Worm (Caenorhabditis elegans) whole organism, L1 larva: Measurements from ENCODE around the gene gldi-7.

ENCODE experiments used
- C04F5.9 ChIP-seq: sonication (generic microtip); optimal IDR thresholded peaks from 2 replicates; lab custom pipeline; 2016; ENCODE audit warnings: missing genetic modification characterization, missing compliant biosample characterization
- C16A3.4 ChIP-seq: fragments of 150-350 bp; optimal IDR thresholded peaks from 2 replicates; lab custom pipeline; 2014; ENCODE audit warnings: missing biosample characterization, missing genetic modification characterization
- C34B4.2 ChIP-seq: sonication (generic microtip); optimal IDR thresholded peaks from 2 replicates; lab custom pipeline; 2017; ENCODE audit warnings: mild to moderate bottlenecking, missing genetic modification characterization, missing compliant biosample characterization
- F16B12.6 ChIP-seq: fragments of 150-350 bp; optimal IDR thresholded peaks from 2 replicates; lab custom pipeline; 2014; ENCODE audit warnings: missing biosample characterization, missing genetic modification characterization
- aha-1 ChIP-seq: fragments of 150-350 bp; optimal IDR thresholded peaks from 2 replicates; lab custom pipeline; 2014; ENCODE audit warnings: missing biosample characterization, missing genetic modification characterization
- alr-1 ChIP-seq: fragments of 200-800 bp; sonication (Bioruptor generic); optimal IDR thresholded peaks from 2 replicates; lab custom pipeline; 2018; ENCODE audit warnings: borderline replicate concordance, mild to moderate bottlenecking, missing genetic modification characterization, missing compliant biosample characterization
- ama-1 ChIP-seq: fragments of 150-350 bp; optimal IDR thresholded peaks from 2 replicates; lab custom pipeline; 2014
- blmp-1 ChIP-seq: fragments of 150-350 bp; optimal IDR thresholded peaks from 2 replicates; lab custom pipeline; 2014; ENCODE audit warnings: missing biosample characterization, missing genetic modification characterization
- ceh-63 ChIP-seq: fragments of 200-800 bp; sonication (Bioruptor generic); optimal IDR thresholded peaks from 2 replicates; lab custom pipeline; 2018; ENCODE audit warnings: mild to moderate bottlenecking, missing genetic modification characterization, missing compliant biosample characterization
- ceh-8 ChIP-seq: fragments of 200-800 bp; sonication (Bioruptor generic); optimal IDR thresholded peaks from 2 replicates; lab custom pipeline; 2018; ENCODE audit warnings: mild to moderate bottlenecking, missing genetic modification characterization, moderate library complexity, missing compliant biosample characterization
- dpl-1 ChIP-seq, 3 experiments: fragments of 150-350 bp in 2 of 3; sonication (generic microtip) in 1 of 3; optimal IDR thresholded peaks; 2 replicates each; lab custom pipeline; 2014 to 2017; ENCODE audit warnings: missing biosample characterization in 3 of 3, missing genetic modification characterization in 3 of 3, missing genetic modification reagents in 3 of 3
- efl-1 ChIP-seq, 4 experiments: fragments of 150-350 bp; optimal IDR thresholded peaks in 3 of 4; peaks in 1 of 4; 1 replicate in 1 of 4; 2 replicates in 3 of 4; lab custom pipeline; 2014; ENCODE audit warnings: missing biosample characterization in 2 of 4, missing genetic modification characterization in 2 of 4, missing genetic modification reagents in 2 of 4
- egl-13 ChIP-seq: sonication (generic microtip); optimal IDR thresholded peaks from 2 replicates; lab custom pipeline; 2016; ENCODE audit warnings: missing genotype, missing genetic modification reagents, missing genetic modification characterization, missing compliant biosample characterization
- elt-2 ChIP-seq: sonication (generic microtip); optimal IDR thresholded peaks from 2 replicates; lab custom pipeline; 2016; ENCODE audit warnings: missing genetic modification characterization, mild to moderate bottlenecking, inconsistent platforms, missing compliant biosample characterization, missing genetic modification reagents
- elt-3 ChIP-seq, 6 experiments: fragments of 150-350 bp in 1 of 6; sonication (generic microtip); optimal IDR thresholded peaks; 2 replicates each; lab custom pipeline; 2017 to 2018; ENCODE audit warnings: missing biosample characterization in 6 of 6, missing genetic modification characterization in 6 of 6, inconsistent platforms in 1 of 6
- fkh-10 ChIP-seq: sonication (generic microtip); optimal IDR thresholded peaks from 2 replicates; lab custom pipeline; 2017; ENCODE audit warnings: missing biosample characterization, missing genetic modification reagents, missing genetic modification characterization
- grh-1 ChIP-seq: fragments of 200-800 bp; sonication (Bioruptor generic); IDR thresholded peaks from 2 replicates; pipeline ENCODE4 v1.3.6; 2022; ENCODE audit warnings: missing genetic modification reagents, missing genetic modification characterization, missing compliant biosample characterization
- hlh-17 ChIP-seq: fragments of 200-800 bp; sonication (Bioruptor generic); optimal IDR thresholded peaks from 2 replicates; lab custom pipeline; 2018; ENCODE audit warnings: missing genetic modification characterization, mild to moderate bottlenecking, missing compliant biosample characterization, moderate library complexity, borderline replicate concordance
- hlh-4 ChIP-seq: sonication (generic microtip); optimal IDR thresholded peaks from 2 replicates; lab custom pipeline; 2016; ENCODE audit warnings: mild to moderate bottlenecking, missing genetic modification characterization, missing compliant biosample characterization
- isw-1 ChIP-seq: fragments of 200-800 bp; sonication (Bioruptor generic); IDR thresholded peaks from 2 replicates; pipeline ENCODE4 v1.3.6; 2022; ENCODE audit warnings: missing genetic modification characterization, missing compliant biosample characterization
- lin-13 ChIP-seq: fragments of 150-350 bp; optimal IDR thresholded peaks from 2 replicates; lab custom pipeline; 2014; ENCODE audit warnings: missing biosample characterization, missing genetic modification reagents, missing genetic modification characterization
- lin-15B ChIP-seq: fragments of 150-350 bp; sonication (generic microtip); optimal IDR thresholded peaks from 3 replicates; lab custom pipeline; 2014; ENCODE audit warnings: missing biosample characterization, missing genetic modification characterization
- lin-35 ChIP-seq, 2 experiments: fragments of 150-350 bp; optimal IDR thresholded peaks; 2 replicates each; lab custom pipeline; 2014; ENCODE audit warnings: missing biosample characterization in 2 of 2, missing genetic modification characterization in 2 of 2, missing genetic modification reagents in 2 of 2
- lsy-2 ChIP-seq, 2 experiments: fragments of 150-350 bp; optimal IDR thresholded peaks; 2 replicates each; lab custom pipeline; 2014; ENCODE audit warnings: missing biosample characterization in 2 of 2, missing genetic modification characterization in 2 of 2
- mab-9 ChIP-seq: fragments of 200-800 bp; sonication (Bioruptor generic); IDR thresholded peaks from 2 replicates; pipeline ENCODE4 v1.3.6; 2022; ENCODE audit warnings: missing genetic modification reagents, missing genetic modification characterization, missing compliant biosample characterization
- mdl-1 ChIP-seq, 2 experiments: fragments of 150-350 bp; optimal IDR thresholded peaks; 2 replicates each; lab custom pipeline; 2014 to 2017; ENCODE audit warnings: missing biosample characterization in 2 of 2, missing genetic modification characterization in 2 of 2, inconsistent platforms in 1 of 2
- mep-1 ChIP-seq: fragments of 150-350 bp; optimal IDR thresholded peaks from 2 replicates; lab custom pipeline; 2014; ENCODE audit warnings: missing biosample characterization, missing genetic modification characterization
- nhr-28 ChIP-seq: fragments of 150-350 bp; optimal IDR thresholded peaks from 2 replicates; lab custom pipeline; 2014; ENCODE audit warnings: missing biosample characterization, missing genetic modification characterization
- nhr-71 ChIP-seq: sonication (generic microtip); optimal IDR thresholded peaks from 2 replicates; lab custom pipeline; 2016; ENCODE audit warnings: mild to moderate bottlenecking, missing genetic modification characterization, moderate library complexity, missing compliant biosample characterization
- nhr-77 ChIP-seq: fragments of 150-350 bp; optimal IDR thresholded peaks from 2 replicates; lab custom pipeline; 2014; ENCODE audit warnings: missing biosample characterization, missing genetic modification characterization
- nhr-85 ChIP-seq: sonication (generic microtip); peaks from one replicate; lab custom pipeline; 2016; ENCODE audit warnings: missing genetic modification characterization, inconsistent platforms, missing compliant biosample characterization
- nhr-90 ChIP-seq: sonication (generic microtip); optimal IDR thresholded peaks from 2 replicates; lab custom pipeline; 2016; ENCODE audit warnings: mild to moderate bottlenecking, missing genetic modification characterization, missing compliant biosample characterization; ENCODE audit not compliant: poor library complexity
- pqm-1 ChIP-seq: sonication (generic microtip); optimal IDR thresholded peaks from 3 replicates; lab custom pipeline; 2017; ENCODE audit warnings: missing biosample characterization, missing genetic modification characterization
- skn-1 ChIP-seq: fragments of 150-350 bp; optimal IDR thresholded peaks from 2 replicates; lab custom pipeline; 2014; ENCODE audit warnings: missing biosample characterization, missing genetic modification characterization
- snpc-4 ChIP-seq: fragments of 150-350 bp; optimal IDR thresholded peaks from 2 replicates; lab custom pipeline; 2014; ENCODE audit warnings: missing biosample characterization, missing genetic modification characterization
- snu-23 ChIP-seq: sonication (generic microtip); optimal IDR thresholded peaks from 2 replicates; lab custom pipeline; 2016; ENCODE audit warnings: missing genetic modification characterization, missing compliant biosample characterization
- sox-4 ChIP-seq: sonication (generic microtip); optimal IDR thresholded peaks from 2 replicates; lab custom pipeline; 2016; ENCODE audit warnings: missing genetic modification characterization, missing compliant biosample characterization
- sptf-1 ChIP-seq: fragments of 150-350 bp; optimal IDR thresholded peaks from 2 replicates; lab custom pipeline; 2014; ENCODE audit warnings: missing biosample characterization, missing genetic modification characterization
- sup-37 ChIP-seq: fragments of 200-800 bp; sonication (Bioruptor generic); optimal IDR thresholded peaks from 2 replicates; lab custom pipeline; 2018; ENCODE audit warnings: mild to moderate bottlenecking, missing genetic modification characterization, missing compliant biosample characterization
- swsn-7 ChIP-seq: sonication (generic microtip); optimal IDR thresholded peaks from 2 replicates; lab custom pipeline; 2016; ENCODE audit warnings: missing genetic modification characterization, missing compliant biosample characterization
- tbx-2 ChIP-seq: sonication (generic microtip); optimal IDR thresholded peaks from 2 replicates; lab custom pipeline; 2016; ENCODE audit warnings: missing genetic modification characterization, missing compliant biosample characterization
- tlp-1 ChIP-seq: fragments of 150-350 bp; optimal IDR thresholded peaks from 2 replicates; lab custom pipeline; 2014; ENCODE audit warnings: missing biosample characterization, missing genetic modification characterization
- unc-62 ChIP-seq: fragments of 150-350 bp; optimal IDR thresholded peaks from 2 replicates; lab custom pipeline; 2014; ENCODE audit warnings: missing biosample characterization, missing genetic modification reagents, missing genetic modification characterization
- vab-15 ChIP-seq: sonication (generic microtip); optimal IDR thresholded peaks from 2 replicates; lab custom pipeline; 2017; ENCODE audit warnings: missing genotype, mild to moderate bottlenecking, missing genetic modification characterization, missing compliant biosample characterization
- xbp-1 ChIP-seq: sonication (generic microtip); optimal IDR thresholded peaks from 2 replicates; lab custom pipeline; 2016; ENCODE audit warnings: missing genetic modification characterization, missing compliant biosample characterization
- zag-1 ChIP-seq: fragments of 150-350 bp; optimal IDR thresholded peaks from 2 replicates; lab custom pipeline; 2014; ENCODE audit warnings: missing biosample characterization, missing genetic modification characterization
- zip-4 ChIP-seq: fragments of 200-800 bp; sonication (Bioruptor generic); optimal IDR thresholded peaks from 2 replicates; lab custom pipeline; 2018; ENCODE audit warnings: mild to moderate bottlenecking, missing genetic modification characterization, moderate library complexity, missing compliant biosample characterization
- ztf-4 ChIP-seq: fragments of 150-350 bp; optimal IDR thresholded peaks from 2 replicates; lab custom pipeline; 2014; ENCODE audit warnings: missing biosample characterization, missing genetic modification characterization

The gldi-7 gene

DNA sequence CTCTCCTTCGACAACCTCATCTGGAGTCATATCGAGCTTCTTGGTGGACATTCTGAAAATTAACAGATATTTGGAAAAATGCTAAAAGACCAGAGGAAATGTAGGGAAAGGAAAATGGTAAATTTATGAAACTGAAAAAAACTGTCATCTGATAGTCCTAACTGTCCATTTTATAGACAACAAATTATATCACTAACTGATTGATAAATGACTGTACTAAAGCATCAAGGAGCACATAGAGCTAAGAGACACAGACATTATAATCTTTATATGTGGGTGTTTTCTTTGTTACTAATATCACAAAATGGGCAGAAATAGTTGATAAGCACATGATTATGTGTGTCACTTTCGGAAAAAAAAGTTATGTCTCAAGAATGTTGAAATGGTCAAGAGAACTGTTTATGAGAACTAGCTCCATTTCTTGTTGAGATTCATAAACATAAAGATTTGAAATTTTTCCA, 35.8 kb upstream of the gldi-7 start, which contains the start of gene F54C9.3 (continued):
- TF ChIP-seq hlh-4 (tag; lab: Kevin White, UChicago) (no peak), swsn-7 (no peak), sup-37 (no peak), ztf-4 (tag; lab: Kevin White, UChicago) (no peak), elt-2 (tag; lab: Kevin White, UChicago) (peak; percentile 85), ama-1 (lab: Kevin White, UChicago) (peak; percentile 1)

DNA sequence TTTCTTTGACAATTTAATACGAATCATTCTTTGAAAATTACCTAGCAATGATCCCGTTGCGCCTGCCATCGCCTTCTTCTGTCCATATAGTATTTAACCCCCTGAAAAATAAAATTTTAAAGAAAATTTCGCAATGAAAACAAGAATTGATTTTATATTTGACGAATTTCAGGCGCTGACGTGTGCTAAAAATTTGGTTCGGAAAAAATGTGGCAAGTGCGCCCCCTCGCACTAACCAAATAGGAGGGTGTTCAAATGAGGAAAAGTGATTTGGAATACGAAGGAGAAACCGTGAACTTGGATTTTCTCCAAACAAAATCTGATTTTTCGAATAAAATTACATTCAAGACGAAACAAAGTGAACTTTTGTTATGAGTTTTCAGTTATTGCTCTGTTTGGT, 35.0 kb upstream of the gldi-7 start, which contains the start of gene stc-1:
Gene stc-1 (minus strand): TSS at position 101 of the 400 bp plus-strand sequence.
- no peak for TF ChIP-seq alr-1 (tag; lab: Kevin White, UChicago)
- TF ChIP-seq tbx-2 (tag; lab: Kevin White, UChicago) = no peak
- peak; percentile 30 for TF ChIP-seq elt-2 (tag; lab: Kevin White, UChicago)
- TF ChIP-seq aha-1 (tag; lab: Kevin White, UChicago) = no peak
- no peak for TF ChIP-seq ceh-8 (GFP tag; lab: Kevin White, UChicago)
- TF ChIP-seq C34B4.2 (tag; lab: Kevin White, UChicago) = no peak
- no peak for TF ChIP-seq hlh-4 (tag; lab: Kevin White, UChicago)
- TF ChIP-seq isw-1 (GFP tag; lab: Robert Waterston, UW) = no peak
- no peak for TF ChIP-seq ztf-4 (tag; lab: Kevin White, UChicago)
- TF ChIP-seq sox-4 (tag; lab: Kevin White, UChicago) = no peak
- TF ChIP-seq pqm-1 = no peak
- TF ChIP-seq grh-1 (GFP tag; lab: Robert Waterston, UW) = no peak
- TF ChIP-seq elt-3 (tag; optimal IDR thresholded peaks at IDR 0.05; lab: Kevin White, UChicago) = no peak
- TF ChIP-seq zag-1 (tag; lab: Kevin White, UChicago) = no peak
- no peak for TF ChIP-seq vab-15 (tag; lab: Kevin White, UChicago)
- TF ChIP-seq lsy-2 (tag; optimal IDR thresholded peaks at IDR 0.05; lab: Kevin White, UChicago) = peak; percentile 6 to 69
- TF ChIP-seq snu-23 (GFP tag; lab: Kevin White, UChicago) = peak; percentile 18
- no peak for TF ChIP-seq mdl-1 (tag; optimal IDR thresholded peaks at IDR 0.05; lab: Kevin White, UChicago)
- no peak for TF ChIP-seq mab-9 (GFP tag; lab: Robert Waterston, UW)
- peak; percentile 27 for TF ChIP-seq lin-13
- no peak for TF ChIP-seq nhr-77
- no peak for TF ChIP-seq nhr-28 (tag; lab: Kevin White, UChicago)
- peak in 1 of 2 experiments; percentile 82 for TF ChIP-seq efl-1 (optimal IDR thresholded peaks at IDR 0.05; lab: Kevin White, UChicago)
- peak; percentile 86 to 98 for TF ChIP-seq efl-1 (GFP tag; optimal IDR thresholded peaks at IDR 0.05 in 1 of 2; lab: Kevin White, UChicago)
- TF ChIP-seq skn-1 = peak; percentile 30
- no peak for TF ChIP-seq C16A3.4 (tag; lab: Kevin White, UChicago)
- no peak for TF ChIP-seq hlh-17 (GFP tag; lab: Kevin White, UChicago)
- TF ChIP-seq nhr-90 (tag; lab: Kevin White, UChicago) = peak; percentile 7
- peak; percentile 35 for TF ChIP-seq nhr-85 (tag; lab: Kevin White, UChicago)
- TF ChIP-seq dpl-1 (GFP tag; optimal IDR thresholded peaks at IDR 0.05; lab: Kevin White, UChicago) = peak; percentile 65 to 86 (median 79)
- no peak for TF ChIP-seq C04F5.9 (tag; lab: Kevin White, UChicago)
- TF ChIP-seq unc-62 (GFP tag; lab: Kevin White, UChicago) = no peak
- TF ChIP-seq fkh-10 = no peak
- peak; percentile 26 for TF ChIP-seq F16B12.6 (tag; lab: Kevin White, UChicago)
- peak; percentile 67 to 94 for TF ChIP-seq lin-35 (GFP tag; optimal IDR thresholded peaks at IDR 0.05; lab: Kevin White, UChicago)
- TF ChIP-seq egl-13 (tag; lab: Kevin White, UChicago) = no peak
- no peak for TF ChIP-seq sptf-1 (tag; lab: Kevin White, UChicago)
- peak; percentile 34 for TF ChIP-seq blmp-1 (tag; lab: Kevin White, UChicago)
- peak; percentile 23 for TF ChIP-seq ama-1 (lab: Kevin White, UChicago)
- no peak for TF ChIP-seq tlp-1 (tag; lab: Kevin White, UChicago)
- TF ChIP-seq snpc-4 (tag; lab: Kevin White, UChicago) = no peak
- TF ChIP-seq mep-1 = no peak
- peak; percentile 78 for TF ChIP-seq xbp-1 (tag; lab: Kevin White, UChicago)
- TF ChIP-seq zip-4 = no peak
- no peak for TF ChIP-seq ceh-63 (GFP tag; lab: Kevin White, UChicago)
- peak; percentile 29 for TF ChIP-seq nhr-71
- no peak for TF ChIP-seq lin-15B (tag; lab: Kevin White, UChicago)
